Fruit fly (Drosophila melanogaster): ENCODE results near the gene CG5254.

- no peak for TF ChIP-seq h (optimal IDR thresholded peaks at IDR 0.05)
- TF ChIP-seq Sin3A (optimal IDR thresholded peaks at IDR 0.05), result no peak
- no peak for TF ChIP-seq psq (optimal IDR thresholded peaks at IDR 0.05)
- no peak for TF ChIP-seq Myc (optimal IDR thresholded peaks at IDR 0.05)
Observed at dm6 chrX:790039-790597, 40.0 kb downstream of the CG5254 start, which contains the start of gene CG13360.
